5 fruit fly cellular contexts compared by ENCODE assay signal in the genomic region with DNA sequence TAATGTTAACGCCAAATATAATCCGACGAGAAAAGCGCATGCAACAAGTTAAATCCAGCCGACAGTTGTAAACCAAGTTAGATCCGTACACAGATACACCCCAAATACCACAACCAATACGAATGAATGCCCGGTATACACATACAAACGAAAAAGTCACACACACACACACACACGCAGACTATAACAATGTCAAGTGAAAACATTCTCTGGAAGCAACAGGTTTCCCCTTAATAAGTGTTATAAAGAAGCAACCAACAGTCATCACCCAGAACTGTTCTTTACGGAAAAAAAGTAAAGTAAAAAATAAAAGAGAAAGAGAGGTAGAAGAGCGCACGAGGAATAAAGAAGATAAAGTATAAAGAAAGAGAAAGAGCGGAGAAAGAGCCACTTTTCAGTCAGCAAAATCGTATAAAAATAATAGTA.
TF ChIP-seq lines count a peak whose summit lies in the region.

No protein-coding gene starts in this region.

- no peak for TF ChIP-seq CTCF in whole organism, embryonic (GFP tag; optimal IDR thresholded peaks at IDR 0.05; lab: Kevin White, UChicago)

TF ChIP-seq in whole organism, adult, 20 proteins besides CTCF, POLR2A, EP300 and RAD21:
- TF ChIP-seq CG7045 (GFP tag; optimal IDR thresholded peaks at IDR 0.05; lab: Kevin White, UChicago) (no peak), CG33017 (tag; optimal IDR thresholded peaks at IDR 0.05; lab: Kevin White, UChicago) (no peak), cic (GFP tag; optimal IDR thresholded peaks at IDR 0.05; lab: Kevin White, UChicago) (no peak), CG11617 (GFP tag; optimal IDR thresholded peaks at IDR 0.05; lab: Kevin White, UChicago) (no peak), Clk (GFP tag; optimal IDR thresholded peaks at IDR 0.05; lab: Kevin White, UChicago) (no peak), Hr96 (GFP tag; optimal IDR thresholded peaks at IDR 0.05; lab: Kevin White, UChicago) (no peak), pad (GFP tag; optimal IDR thresholded peaks at IDR 0.05; lab: Kevin White, UChicago) (peak; percentile 92), CG1620 (GFP tag; optimal IDR thresholded peaks at IDR 0.05; lab: Kevin White, UChicago) (no peak), Crg-1 (GFP tag; optimal IDR thresholded peaks at IDR 0.05; lab: Kevin White, UChicago) (no peak)

TF ChIP-seq in whole organism, embryonic, 481 proteins besides CTCF, POLR2A, EP300 and RAD21 (continues in another document):
- TF ChIP-seq kni (GFP tag; optimal IDR thresholded peaks at IDR 0.05; lab: Kevin White, UChicago), result peak; percentile 70
- TF ChIP-seq nerfin-1 (tag; optimal IDR thresholded peaks at IDR 0.05; lab: Kevin White, UChicago), result peak; percentile 53
- TF ChIP-seq CG1603 (tag; optimal IDR thresholded peaks at IDR 0.05; lab: Kevin White, UChicago), result no peak
- TF ChIP-seq abd-A (tag; optimal IDR thresholded peaks at IDR 0.05; lab: Kevin White, UChicago), result peak; percentile 56
- peak; percentile 47 for TF ChIP-seq Nf-YB (GFP tag; optimal IDR thresholded peaks at IDR 0.05; lab: Kevin White, UChicago)
- peak; percentile 83 for TF ChIP-seq kah (GFP tag; optimal IDR thresholded peaks at IDR 0.05; lab: Kevin White, UChicago)
- TF ChIP-seq Ets65A (GFP tag; lab: Kevin White, UChicago), result no peak
- peak; percentile 42 for TF ChIP-seq Nf-YC (tag; optimal IDR thresholded peaks at IDR 0.05; lab: Kevin White, UChicago)
- peak; percentile 52 for TF ChIP-seq nom (GFP tag; optimal IDR thresholded peaks at IDR 0.05; lab: Kevin White, UChicago)
- TF ChIP-seq zfh1 (GFP tag; IDR thresholded peaks at IDR 0.05; lab: Robert Waterston, UW), result 0 out of 3 replicates have a peak, but pooled peaks have one; percentile 16
- peak; percentile 38 for TF ChIP-seq sens (GFP tag; lab: Kevin White, UChicago)
- no peak for TF ChIP-seq Blimp-1 (GFP tag; optimal IDR thresholded peaks at IDR 0.05; lab: Kevin White, UChicago)
- TF ChIP-seq CG13894 (tag; optimal IDR thresholded peaks at IDR 0.05; lab: Kevin White, UChicago), result peak; percentile 5
- TF ChIP-seq scrt (GFP tag; optimal IDR thresholded peaks at IDR 0.05; lab: Kevin White, UChicago), result peak; percentile 95
- no peak for TF ChIP-seq bcd (GFP tag; optimal IDR thresholded peaks at IDR 0.05; lab: Kevin White, UChicago)
- peak; percentile 86 for TF ChIP-seq cg (GFP tag; optimal IDR thresholded peaks at IDR 0.05; lab: Kevin White, UChicago)
- TF ChIP-seq sqz (GFP tag; optimal IDR thresholded peaks at IDR 0.05; lab: Kevin White, UChicago), result peak; percentile 56
- no peak for TF ChIP-seq da (GFP tag; optimal IDR thresholded peaks at IDR 0.05; lab: Kevin White, UChicago)
- TF ChIP-seq Trl (optimal IDR thresholded peaks at IDR 0.05; lab: Kevin White, UChicago), result peak; percentile 53 to 57
- TF ChIP-seq Trl (GFP tag; optimal IDR thresholded peaks at IDR 0.05; lab: Kevin White, UChicago), result no peak

TF ChIP-seq in whole organism, prepupa, 60 proteins besides CTCF, POLR2A, EP300 and RAD21:
- TF ChIP-seq eg (GFP tag; IDR thresholded peaks at IDR 0.05; lab: Robert Waterston, UW) (0 out of 3 replicates have a peak, but pooled peaks have one; percentile 8), Ets21C (GFP tag; optimal IDR thresholded peaks at IDR 0.05; lab: Kevin White, UChicago) (no peak), CG8119 (GFP tag; IDR thresholded peaks at IDR 0.05; lab: Robert Waterston, UW) (0 out of 3 replicates have a peak, but pooled peaks have one; percentile 18), CG6808 (GFP tag; optimal IDR thresholded peaks at IDR 0.05; lab: Kevin White, UChicago) (peak; percentile 25), Eip93F (GFP tag; optimal IDR thresholded peaks at IDR 0.05; lab: Kevin White, UChicago) (peak; percentile 23), Met (GFP tag; optimal IDR thresholded peaks at IDR 0.05; lab: Kevin White, UChicago) (no peak), dsx (GFP tag; optimal IDR thresholded peaks at IDR 0.05; lab: Kevin White, UChicago; ENCODE audit: poor library complexity, severe bottlenecking) (peak; percentile 83), Blimp-1 (GFP tag; optimal IDR thresholded peaks at IDR 0.05; lab: Kevin White, UChicago) (peak; percentile 8), OdsH (GFP tag; optimal IDR thresholded peaks at IDR 0.05; lab: Kevin White, UChicago) (no peak), Eip78C (GFP tag; lab: Kevin White, UChicago) (peak; percentile 29), ss (GFP tag; optimal IDR thresholded peaks at IDR 0.05; lab: Kevin White, UChicago) (peak in 1 of 2 experiments; percentile 49), CG6163 (GFP tag; IDR thresholded peaks at IDR 0.05; lab: Robert Waterston, UW) (peak; percentile 7; the same call in 1 of the 3 replicates), CG1621 (tag; optimal IDR thresholded peaks at IDR 0.05; lab: Kevin White, UChicago) (peak; percentile 3)
TF ChIP-seq in whole organism, prepupa: peak in this region for 10.

TF ChIP-seq in whole organism, pupa, 21 proteins besides CTCF, POLR2A, EP300 and RAD21:
- no peak for TF ChIP-seq fd96Ca (GFP tag; IDR thresholded peaks at IDR 0.05; lab: Robert Waterston, UW)
- no peak for TF ChIP-seq Ets98B (GFP tag; IDR thresholded peaks at IDR 0.05; lab: Robert Waterston, UW)
- no peak for TF ChIP-seq CG13204 (GFP tag; optimal IDR thresholded peaks at IDR 0.05; lab: Kevin White, UChicago)
- TF ChIP-seq gl (tag; optimal IDR thresholded peaks at IDR 0.05; lab: Kevin White, UChicago), result no peak
- TF ChIP-seq CG10348 (GFP tag; IDR thresholded peaks at IDR 0.05; lab: Robert Waterston, UW), result no peak
- no peak for TF ChIP-seq D1 (tag; optimal IDR thresholded peaks at IDR 0.05; lab: Kevin White, UChicago)
- TF ChIP-seq rn (GFP tag; IDR thresholded peaks at IDR 0.05; lab: Robert Waterston, UW), result no peak
- peak; percentile 12 for TF ChIP-seq EcR (GFP tag; optimal IDR thresholded peaks at IDR 0.05; lab: Kevin White, UChicago)
- no peak for TF ChIP-seq CG32121 (GFP tag; IDR thresholded peaks at IDR 0.05; lab: Robert Waterston, UW)
- TF ChIP-seq Snoo (tag; optimal IDR thresholded peaks at IDR 0.05; lab: Kevin White, UChicago), result no peak
- no peak for TF ChIP-seq CG4496 (GFP tag; IDR thresholded peaks at IDR 0.05; lab: Robert Waterston, UW)
- no peak for TF ChIP-seq CG14655 (GFP tag; optimal IDR thresholded peaks at IDR 0.05; lab: Kevin White, UChicago)
- no peak for TF ChIP-seq Pif1B (GFP tag; optimal IDR thresholded peaks at IDR 0.05; lab: Kevin White, UChicago)
- peak; percentile 13 for TF ChIP-seq CG8159 (tag; optimal IDR thresholded peaks at IDR 0.05; lab: Kevin White, UChicago)
- no peak for TF ChIP-seq CG8301 (tag; optimal IDR thresholded peaks at IDR 0.05; lab: Kevin White, UChicago)
- no peak for TF ChIP-seq Pif1A (GFP tag; optimal IDR thresholded peaks at IDR 0.05; lab: Kevin White, UChicago)
- TF ChIP-seq CG12605 (GFP tag; IDR thresholded peaks at IDR 0.05; lab: Robert Waterston, UW), result peak; percentile 76
- TF ChIP-seq CG9948 (tag; optimal IDR thresholded peaks at IDR 0.05; lab: Kevin White, UChicago), result no peak
- no peak for TF ChIP-seq CG15710 (tag; optimal IDR thresholded peaks at IDR 0.05; lab: Kevin White, UChicago)
- TF ChIP-seq CG34367 (tag; optimal IDR thresholded peaks at IDR 0.05; lab: Kevin White, UChicago), result no peak
- no peak for TF ChIP-seq CG17806 (tag; optimal IDR thresholded peaks at IDR 0.05; lab: Kevin White, UChicago)
TF ChIP-seq in whole organism, pupa: peak in this region for 3.

TF ChIP-seq in whole organism, wandering third instar larva, 38 proteins besides CTCF, POLR2A, EP300 and RAD21:
- TF ChIP-seq rgr (GFP tag; optimal IDR thresholded peaks at IDR 0.05; lab: Kevin White, UChicago), result no peak
- TF ChIP-seq brk (GFP tag; optimal IDR thresholded peaks at IDR 0.05; lab: Kevin White, UChicago), result no peak
- TF ChIP-seq CrebA (GFP tag; optimal IDR thresholded peaks at IDR 0.05; lab: Kevin White, UChicago; ENCODE audit: borderline replicate concordance), result no peak
- no peak for TF ChIP-seq fru (GFP tag; optimal IDR thresholded peaks at IDR 0.05; lab: Kevin White, UChicago)
- no peak for TF ChIP-seq Sp1 (GFP tag; optimal IDR thresholded peaks at IDR 0.05; lab: Kevin White, UChicago)
- no peak for TF ChIP-seq jim (GFP tag; optimal IDR thresholded peaks at IDR 0.05; lab: Kevin White, UChicago)
- TF ChIP-seq Dfd (GFP tag; optimal IDR thresholded peaks at IDR 0.05; lab: Kevin White, UChicago), result no peak
- TF ChIP-seq pan (optimal IDR thresholded peaks at IDR 0.05; lab: Kevin White, UChicago), result no peak
- no peak for TF ChIP-seq Rel (GFP tag; optimal IDR thresholded peaks at IDR 0.05; lab: Kevin White, UChicago)
- TF ChIP-seq Rel (tag; optimal IDR thresholded peaks at IDR 0.05; lab: Kevin White, UChicago), result peak; percentile 77
- no peak for TF ChIP-seq usp (GFP tag; optimal IDR thresholded peaks at IDR 0.05; lab: Kevin White, UChicago)
- no peak for TF ChIP-seq h (GFP tag; optimal IDR thresholded peaks at IDR 0.05; lab: Kevin White, UChicago)
- TF ChIP-seq OdsH (GFP tag; optimal IDR thresholded peaks at IDR 0.05; lab: Kevin White, UChicago), result no peak
- no peak for TF ChIP-seq sage (GFP tag; optimal IDR thresholded peaks at IDR 0.05; lab: Kevin White, UChicago)
- peak; percentile 20 for TF ChIP-seq woc (GFP tag; optimal IDR thresholded peaks at IDR 0.05; lab: Kevin White, UChicago)
- TF ChIP-seq Hr78 (GFP tag; optimal IDR thresholded peaks at IDR 0.05; lab: Kevin White, UChicago), result no peak
- TF ChIP-seq ey (GFP tag; optimal IDR thresholded peaks at IDR 0.05; lab: Kevin White, UChicago), result no peak
- no peak for TF ChIP-seq CG32264 (GFP tag; optimal IDR thresholded peaks at IDR 0.05; lab: Kevin White, UChicago)
- TF ChIP-seq Myc (optimal IDR thresholded peaks at IDR 0.05; lab: Kevin White, UChicago), result no peak
- TF ChIP-seq foxo (GFP tag; optimal IDR thresholded peaks at IDR 0.05; lab: Kevin White, UChicago), result no peak
- no peak for TF ChIP-seq psq (GFP tag; optimal IDR thresholded peaks at IDR 0.05; lab: Kevin White, UChicago)
- peak; percentile 44 for TF ChIP-seq N (GFP tag; optimal IDR thresholded peaks at IDR 0.05; lab: Kevin White, UChicago)
- TF ChIP-seq dl (GFP tag; optimal IDR thresholded peaks at IDR 0.05; lab: Kevin White, UChicago; ENCODE audit: insufficient read depth in 1 of 2, partially characterized antibody in 2 of 2), result peak in 1 of 2 experiments; percentile 51
- no peak for TF ChIP-seq br (GFP tag; optimal IDR thresholded peaks at IDR 0.05; lab: Kevin White, UChicago)
- TF ChIP-seq Vsx2 (GFP tag; optimal IDR thresholded peaks at IDR 0.05; lab: Kevin White, UChicago; ENCODE audit: partially characterized antibody), result no peak
- TF ChIP-seq HLH106 (tag; optimal IDR thresholded peaks at IDR 0.05; lab: Kevin White, UChicago), result no peak
- no peak for TF ChIP-seq sv (GFP tag; optimal IDR thresholded peaks at IDR 0.05; lab: Kevin White, UChicago)
TF ChIP-seq in whole organism, wandering third instar larva: peak in this region for 4.
